Worm (Caenorhabditis elegans): ENCODE measurements around the gene T13H10.2.

DNA sequence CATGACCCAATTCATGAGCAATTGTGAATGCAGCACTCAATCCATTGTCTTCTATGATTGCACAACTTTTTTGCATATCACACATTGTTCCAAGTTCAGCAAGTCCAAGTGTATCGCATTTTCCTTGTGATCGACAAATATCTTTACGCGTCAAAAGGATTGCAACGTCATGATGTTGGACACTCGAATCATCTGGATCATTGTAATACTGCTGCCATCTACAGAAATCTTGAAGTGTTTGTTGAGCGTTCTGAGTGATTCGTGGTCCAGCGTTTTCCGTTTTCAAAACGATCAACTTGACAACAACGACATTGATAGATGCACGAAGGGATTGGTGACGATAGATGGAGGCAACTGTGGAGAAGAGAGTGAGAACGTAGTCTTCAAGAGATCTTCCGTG is 20.8 kb upstream of the T13H10.2 start:
- TF ChIP-seq ztf-29 (GFP tag; IDR thresholded peaks at IDR 0.05) (no peak), ztf-23 (GFP tag; IDR thresholded peaks at IDR 0.05) (no peak), med-1 (GFP tag; optimal IDR thresholded peaks at IDR 0.05; ENCODE audit: insufficient read depth) (no peak), klf-2 (GFP tag; conservative IDR thresholded peaks at IDR 0.05) (no peak), cog-1 (tag; optimal IDR thresholded peaks at IDR 0.05) (no peak), tab-1 (GFP tag; IDR thresholded peaks at IDR 0.05) (no peak), ref-1 (GFP tag; conservative IDR thresholded peaks at IDR 0.05) (no peak), flt-1 (GFP tag; IDR thresholded peaks at IDR 0.05) (no peak), T22C8.4 (GFP tag; IDR thresholded peaks at IDR 0.05) (no peak)
